Fruit fly (Drosophila melanogaster): Measurements from ENCODE around the gene yata.
A peak's percentile ranks its signal among the peaks of the same experiment; 100 is the strongest.

yata gene

DNA sequence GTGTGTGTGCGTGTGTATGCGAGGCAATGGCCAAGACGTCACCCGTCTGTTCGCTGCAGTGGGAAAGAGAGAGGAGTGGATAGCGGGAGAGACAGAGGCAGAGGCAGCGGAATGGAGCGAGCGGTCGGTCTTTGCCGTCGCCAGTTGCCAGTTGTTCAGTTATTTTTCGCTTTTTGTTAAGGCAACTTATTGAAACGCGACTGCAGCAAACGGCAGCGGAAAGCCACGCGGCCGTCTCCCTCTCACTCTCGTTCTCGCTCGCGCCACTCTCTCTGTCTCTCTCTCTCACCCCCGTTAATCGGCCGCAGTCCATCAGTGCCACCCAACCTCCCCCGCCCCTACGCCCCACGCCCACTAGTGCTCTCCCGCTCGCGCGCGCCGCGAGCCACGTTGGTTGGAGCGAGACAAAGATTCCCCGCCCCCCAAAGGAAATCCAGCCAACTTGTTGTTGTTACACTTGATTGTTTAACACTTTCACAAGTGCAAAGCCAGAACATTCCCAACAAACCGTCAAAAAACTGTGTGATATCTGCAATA, 23.8 kb downstream of the yata start (continued):
- TF ChIP-seq Abd-B (GFP tag; optimal IDR thresholded peaks at IDR 0.05) (peak; percentile 4), CG17328 (GFP tag; IDR thresholded peaks at IDR 0.05) (peak; percentile 41; the same call in 1 of the 2 replicates), kah (GFP tag; optimal IDR thresholded peaks at IDR 0.05) (peak; percentile 52), E2f2 (GFP tag; IDR thresholded peaks at IDR 0.05) (0 out of 2 replicates have a peak, but pooled peaks have one; percentile 20), CG1233 (GFP tag; optimal IDR thresholded peaks at IDR 0.05) (no peak), exex (tag; optimal IDR thresholded peaks at IDR 0.05) (peak; percentile 59), Hmr (GFP tag; optimal IDR thresholded peaks at IDR 0.05) (peak; percentile 60), sr (GFP tag; IDR thresholded peaks at IDR 0.05) (peak; percentile 82), Spps (tag; optimal IDR thresholded peaks at IDR 0.05) (no peak), hkb (optimal IDR thresholded peaks at IDR 0.05) (no peak), hkb (GFP tag; IDR thresholded peaks at IDR 0.05) (peak; percentile 44; the same call in 1 of the 2 replicates), GATAe (GFP tag; conservative IDR thresholded peaks at IDR 0.05) (peak; percentile 38), CG3407 (GFP tag; optimal IDR thresholded peaks at IDR 0.05) (no peak), HmgZ (tag; optimal IDR thresholded peaks at IDR 0.05) (peak; percentile 80), nom (GFP tag; optimal IDR thresholded peaks at IDR 0.05) (peak; percentile 75), Nf-YB (GFP tag; optimal IDR thresholded peaks at IDR 0.05) (peak; percentile 44), ara (GFP tag; IDR thresholded peaks at IDR 0.05) (0 out of 2 replicates have a peak, but pooled peaks have one; percentile 25), CG3281 (GFP tag; optimal IDR thresholded peaks at IDR 0.05) (peak; percentile 35), CG8478 (optimal IDR thresholded peaks at IDR 0.05) (peak; percentile 96), peb (GFP tag; IDR thresholded peaks at IDR 0.05) (peak; percentile 20; the same call in 1 of the 2 replicates), CG13894 (tag; optimal IDR thresholded peaks at IDR 0.05) (peak; percentile 55), CTCF (GFP tag; optimal IDR thresholded peaks at IDR 0.05) (no peak), CG12659 (GFP tag; optimal IDR thresholded peaks at IDR 0.05) (peak; percentile 17), odd (GFP tag; optimal IDR thresholded peaks at IDR 0.05) (peak; percentile 14), Trl (optimal IDR thresholded peaks at IDR 0.05) (peak; percentile 86 to 92), Trl (GFP tag; optimal IDR thresholded peaks at IDR 0.05) (peak; percentile 34), Stat92E (GFP tag; optimal IDR thresholded peaks at IDR 0.05) (peak in 1 of 3 experiments; percentile 19), Atf6 (GFP tag; IDR thresholded peaks at IDR 0.05) (peak; percentile 69), CG14014 (GFP tag; IDR thresholded peaks at IDR 0.05) (peak; percentile 5; the same call in 1 of the 2 replicates), mirr (GFP tag; optimal IDR thresholded peaks at IDR 0.05) (peak; percentile 42), CG11247 (GFP tag; IDR thresholded peaks at IDR 0.05) (0 out of 2 replicates have a peak, but pooled peaks have one; percentile 11), Doc3 (GFP tag; IDR thresholded peaks at IDR 0.05; ENCODE audit: partially characterized antibody) (0 out of 3 replicates have a peak, but pooled peaks have one; percentile 35), D19A (tag; optimal IDR thresholded peaks at IDR 0.05) (peak; percentile 19), stc (GFP tag; IDR thresholded peaks at IDR 0.05) (peak; percentile 31; the same call in 1 of the 2 replicates), fd64A (GFP tag; optimal IDR thresholded peaks at IDR 0.05) (peak; percentile 24), abd-A (tag; optimal IDR thresholded peaks at IDR 0.05) (peak; percentile 94), Hr78 (GFP tag; optimal IDR thresholded peaks at IDR 0.05) (peak in 1 of 2 experiments; percentile 45), CG2199 (GFP tag; IDR thresholded peaks at IDR 0.05) (peak; percentile 84; the same call in 2 of the 3 replicates), run (tag; optimal IDR thresholded peaks at IDR 0.05) (no peak), seq (GFP tag; IDR thresholded peaks at IDR 0.05) (peak; percentile 77), CG34376 (GFP tag; optimal IDR thresholded peaks at IDR 0.05) (peak; percentile 66), CG2678 (tag; optimal IDR thresholded peaks at IDR 0.05) (no peak), shn (GFP tag; optimal IDR thresholded peaks at IDR 0.05) (no peak), Scr (GFP tag; IDR thresholded peaks at IDR 0.05; ENCODE audit: partially characterized antibody) (peak; percentile 47), CG4730 (GFP tag; IDR thresholded peaks at IDR 0.05) (no peak), BtbVII (GFP tag; optimal IDR thresholded peaks at IDR 0.05) (peak; percentile 62), chinmo (GFP tag; IDR thresholded peaks at IDR 0.05; ENCODE audit: partially characterized antibody) (peak; percentile 99), pfk (GFP tag; optimal IDR thresholded peaks at IDR 0.05) (peak; percentile 28), Taf1 (GFP tag; IDR thresholded peaks at IDR 0.05) (peak; percentile 22; the same call in 1 of the 2 replicates), chn (GFP tag; optimal IDR thresholded peaks at IDR 0.05) (peak; percentile 2)

All from whole organism, embryonic.